Worm (Caenorhabditis elegans) whole organism, L4 larva: Measurements from ENCODE around the gene prcc-1.
"Not testable (repeated sequence)": the region's sequence is repeated elsewhere in the genome, so short reads cannot be mapped to it uniquely, and the experiment has no call there.

Experiments used
- D1046.2 ChIP-seq: fragments of 200-800 bp; sonication (Bioruptor generic); IDR thresholded peaks from 2 replicates; pipeline ENCODE4 v1.3.6; 2022; ENCODE audit warnings: missing genetic modification characterization, missing compliant biosample characterization
- F26F4.8 ChIP-seq: fragments of 200-800 bp; sonication (Bioruptor generic); conservative IDR thresholded peaks from 2 replicates; pipeline ENCODE4 v1.3.6; 2022; ENCODE audit warnings: missing genetic modification characterization, missing compliant biosample characterization
- F44E2.7 ChIP-seq: fragments of 200-800 bp; sonication (Bioruptor generic); IDR thresholded peaks from 2 replicates; pipeline ENCODE4 v2.1.2; 2022; ENCODE audit warnings: missing genetic modification characterization, missing compliant biosample characterization
- T26A8.4 ChIP-seq: fragments of 200-800 bp; sonication (Bioruptor generic); IDR thresholded peaks from 2 replicates; pipeline ENCODE4 v1.3.6; 2022; ENCODE audit warnings: missing genetic modification characterization, missing compliant biosample characterization
- Y105C5A.15 ChIP-seq: fragments of 200-800 bp; sonication (Bioruptor generic); IDR thresholded peaks from 2 replicates; pipeline ENCODE4 v1.3.6; 2022; ENCODE audit warnings: missing genetic modification characterization, missing compliant biosample characterization
- Y48G9A.11 ChIP-seq: fragments of 200-800 bp; sonication (Bioruptor generic); IDR thresholded peaks from 2 replicates; pipeline ENCODE4 v1.3.6; 2022; ENCODE audit warnings: missing genetic modification reagents, missing genetic modification characterization, missing compliant biosample characterization
- Y75B8A.6 ChIP-seq: fragments of 200-800 bp; sonication (Bioruptor generic); IDR thresholded peaks from 2 replicates; pipeline ENCODE4 v1.3.6; 2022; ENCODE audit warnings: missing genetic modification reagents, missing genetic modification characterization, missing compliant biosample characterization
- ZK337.2 ChIP-seq: fragments of 200-800 bp; sonication (Bioruptor generic); IDR thresholded peaks from 2 replicates; pipeline ENCODE4 v1.3.6; 2022; ENCODE audit warnings: missing genetic modification reagents, missing genetic modification characterization, missing compliant biosample characterization
- ZK546.5 ChIP-seq, 2 experiments: sonication (generic microtip); optimal IDR thresholded peaks; 2 replicates each; lab custom pipeline; 2017; ENCODE audit warnings: missing biosample characterization in 2 of 2, missing genetic modification characterization in 2 of 2
- aly-2 ChIP-seq: sonication (generic microtip); optimal IDR thresholded peaks from 2 replicates; lab custom pipeline; 2018; ENCODE audit warnings: missing biosample characterization, missing genetic modification characterization
- ama-1 ChIP-seq: fragments of 150-350 bp; optimal IDR thresholded peaks from 2 replicates; lab custom pipeline; 2014; ENCODE audit warnings: inconsistent platforms, mixed read lengths
- arid-1 ChIP-seq: fragments of 200-800 bp; sonication (Bioruptor generic); conservative IDR thresholded peaks from 2 replicates; pipeline ENCODE4 v1.3.6; 2022; ENCODE audit warnings: missing genetic modification reagents, missing genetic modification characterization, missing compliant biosample characterization
- ceh-32 ChIP-seq: sonication (generic microtip); optimal IDR thresholded peaks from 2 replicates; lab custom pipeline; 2016; ENCODE audit warnings: mild to moderate bottlenecking, missing genetic modification characterization, missing compliant biosample characterization; ENCODE audit not compliant: poor library complexity
- ceh-44 ChIP-seq: fragments of 200-800 bp; sonication (Bioruptor generic); IDR thresholded peaks from 2 replicates; pipeline ENCODE4 v1.3.6; 2022; ENCODE audit warnings: missing genetic modification reagents, missing genetic modification characterization, missing compliant biosample characterization
- ctbp-1 ChIP-seq: fragments of 200-800 bp; sonication (Bioruptor generic); IDR thresholded peaks from 2 replicates; pipeline ENCODE4 v1.3.6; 2022; ENCODE audit warnings: missing genetic modification reagents, missing genetic modification characterization, missing compliant biosample characterization
- daf-8 ChIP-seq: fragments of 200-800 bp; sonication (Bioruptor generic); IDR thresholded peaks from 2 replicates; pipeline ENCODE4 v1.3.6; 2022; ENCODE audit warnings: missing genetic modification characterization, missing compliant biosample characterization
- dmd-6 ChIP-seq: fragments of 200-800 bp; sonication (Bioruptor generic); IDR thresholded peaks from 2 replicates; pipeline ENCODE4 v1.3.6; 2022; ENCODE audit warnings: missing genetic modification reagents, missing genetic modification characterization, missing compliant biosample characterization
- dmd-8 ChIP-seq: fragments of 200-800 bp; sonication (Bioruptor generic); IDR thresholded peaks from 2 replicates; pipeline ENCODE4 v1.3.6; 2022; ENCODE audit warnings: missing genetic modification characterization, missing compliant biosample characterization
- egl-27 ChIP-seq: sonication (generic microtip); optimal IDR thresholded peaks from 3 replicates; lab custom pipeline; 2017; ENCODE audit warnings: missing biosample characterization, missing genetic modification reagents, missing genetic modification characterization
- egl-43 ChIP-seq: fragments of 200-800 bp; sonication (Bioruptor generic); IDR thresholded peaks from 2 replicates; pipeline ENCODE4 v1.3.6; 2022; ENCODE audit warnings: missing genetic modification reagents, missing genetic modification characterization, missing compliant biosample characterization
- hmg-1.1 ChIP-seq: fragments of 200-800 bp; sonication (Bioruptor generic); IDR thresholded peaks from 2 replicates; pipeline ENCODE4 v1.3.6; 2022; ENCODE audit warnings: missing genetic modification reagents, missing genetic modification characterization, missing compliant biosample characterization
- lim-7 ChIP-seq: fragments of 200-800 bp; sonication (Bioruptor generic); IDR thresholded peaks from 2 replicates; pipeline ENCODE4 v1.3.6; 2022; ENCODE audit warnings: missing genetic modification characterization, missing compliant biosample characterization
- lin-1 ChIP-seq: fragments of 200-800 bp; sonication (Bioruptor generic); IDR thresholded peaks from 2 replicates; pipeline ENCODE4 v1.3.6; 2022; ENCODE audit warnings: missing genetic modification reagents, missing genetic modification characterization, missing compliant biosample characterization
- lin-38 ChIP-seq: fragments of 200-800 bp; sonication (Bioruptor generic); IDR thresholded peaks from 2 replicates; pipeline ENCODE4 v1.3.6; 2022; ENCODE audit warnings: missing genetic modification reagents, missing genetic modification characterization, missing compliant biosample characterization
- madf-5 ChIP-seq, 2 experiments: fragments of 200-800 bp; sonication (Bioruptor generic); IDR thresholded peaks; 2 replicates each; pipeline ENCODE4 v1.3.6; 2022; ENCODE audit warnings: missing compliant biosample characterization in 2 of 2, missing genetic modification characterization in 2 of 2
- madf-9 ChIP-seq: fragments of 200-800 bp; sonication (Bioruptor generic); conservative IDR thresholded peaks from 2 replicates; pipeline ENCODE4 v1.3.6; 2022; ENCODE audit warnings: missing genetic modification reagents, missing genetic modification characterization, missing compliant biosample characterization
- mdt-29 ChIP-seq: fragments of 200-800 bp; sonication (Bioruptor generic); IDR thresholded peaks from 2 replicates; pipeline ENCODE4 v1.3.6; 2022; ENCODE audit warnings: missing genetic modification reagents, missing genetic modification characterization, missing compliant biosample characterization
- mes-2 ChIP-seq: sonication (generic microtip); optimal IDR thresholded peaks from 2 replicates; lab custom pipeline; 2016; ENCODE audit warnings: missing genotype, mild to moderate bottlenecking, missing genetic modification characterization, missing compliant biosample characterization; ENCODE audit not compliant: poor library complexity, severe bottlenecking
- nhr-102 ChIP-seq: sonication (generic microtip); optimal IDR thresholded peaks from 2 replicates; lab custom pipeline; 2016; ENCODE audit warnings: mild to moderate bottlenecking, missing genetic modification characterization, moderate library complexity, missing compliant biosample characterization
- nhr-77 ChIP-seq: fragments of 150-350 bp; optimal IDR thresholded peaks from 2 replicates; lab custom pipeline; 2014; ENCODE audit warnings: missing biosample characterization, missing genetic modification characterization
- pha-4 ChIP-seq, 2 experiments: fragments of 150-350 bp in 1 of 2; fragments of 200-800 bp in 1 of 2; sonication (Bioruptor generic) in 1 of 2; IDR thresholded peaks in 1 of 2; optimal IDR thresholded peaks in 1 of 2; 2 replicates each; pipeline versions ENCODE4 v1.3.6 to Lab custom; 2014 to 2022; ENCODE audit warnings: missing genetic modification characterization in 2 of 2, missing genetic modification reagents in 2 of 2, missing biosample characterization in 1 of 2, missing compliant biosample characterization in 1 of 2
- php-3 ChIP-seq: fragments of 200-800 bp; sonication (Bioruptor generic); IDR thresholded peaks from 2 replicates; pipeline ENCODE4 v1.3.6; 2022; ENCODE audit warnings: missing genetic modification reagents, missing genetic modification characterization, missing compliant biosample characterization
- pqm-1 ChIP-seq: sonication (generic microtip); optimal IDR thresholded peaks from 2 replicates; lab custom pipeline; 2017; ENCODE audit warnings: missing biosample characterization, missing genetic modification characterization
- saeg-2 ChIP-seq: fragments of 200-800 bp; sonication (Bioruptor generic); IDR thresholded peaks from 2 replicates; pipeline ENCODE4 v1.3.6; 2022; ENCODE audit warnings: missing genetic modification reagents, missing genetic modification characterization, missing compliant biosample characterization
- snpc-1.2 ChIP-seq: fragments of 200-800 bp; sonication (Bioruptor generic); IDR thresholded peaks from 2 replicates; pipeline ENCODE4 v1.3.6; 2022; ENCODE audit warnings: missing genetic modification reagents, missing genetic modification characterization, missing compliant biosample characterization
- spr-1 ChIP-seq: sonication (generic microtip); optimal IDR thresholded peaks from 2 replicates; lab custom pipeline; 2016; ENCODE audit warnings: mild to moderate bottlenecking, missing genetic modification characterization, missing compliant biosample characterization
- tra-1 ChIP-seq: fragments of 200-800 bp; sonication (Bioruptor generic); IDR thresholded peaks from 2 replicates; pipeline ENCODE4 v1.3.6; 2022; ENCODE audit warnings: missing genetic modification reagents, missing genetic modification characterization, missing compliant biosample characterization
- unc-39 ChIP-seq: sonication (generic microtip); optimal IDR thresholded peaks from 2 replicates; lab custom pipeline; 2017; ENCODE audit warnings: missing biosample characterization, missing genetic modification characterization
- vab-7 ChIP-seq: fragments of 200-800 bp; sonication (Bioruptor generic); IDR thresholded peaks from 2 replicates; pipeline ENCODE4 v1.3.6; 2022; ENCODE audit warnings: missing genetic modification reagents, missing genetic modification characterization, missing compliant biosample characterization
- zfp-3 ChIP-seq: fragments of 200-800 bp; sonication (Bioruptor generic); conservative IDR thresholded peaks from 2 replicates; pipeline ENCODE4 v1.3.6; 2022; ENCODE audit warnings: missing genetic modification reagents, missing genetic modification characterization, missing compliant biosample characterization

Gene prcc-1

ce11 chrIV:13093677-13094076 is at the start of gene prcc-1, which contains the start of gene C39E9.12 (continued):
- no peak for TF ChIP-seq egl-27 (tag; lab: Kevin White, UChicago)

ce11 chrIV:13142254-13142653 is 48.7 kb upstream of the prcc-1 start, which contains the start of gene spe-43:
spe-43 (minus strand) TSS chrIV:13142354.
- no peak for TF ChIP-seq ama-1 (lab: Kevin White, UChicago)
- no peak for TF ChIP-seq pqm-1 (tag; lab: Kevin White, UChicago)
- TF ChIP-seq egl-27 (tag; lab: Kevin White, UChicago), result no peak
- no peak for TF ChIP-seq ceh-32 (tag; lab: Kevin White, UChicago)
- TF ChIP-seq aly-2 (tag; lab: Kevin White, UChicago), result no peak
- TF ChIP-seq F26F4.8, result no peak
- TF ChIP-seq nhr-102 (tag; lab: Kevin White, UChicago), result no peak
- no peak for TF ChIP-seq pha-4 (GFP tag; IDR thresholded peaks at IDR 0.05; lab: Robert Waterston, UW)
- no peak for TF ChIP-seq pha-4 (tag; optimal IDR thresholded peaks at IDR 0.05; lab: Kevin White, UChicago)
- TF ChIP-seq nhr-77 (tag; lab: Kevin White, UChicago), result no peak
- no peak for TF ChIP-seq ctbp-1 (GFP tag; lab: Robert Waterston, UW)
- TF ChIP-seq F44E2.7 (GFP tag; lab: Robert Waterston, UW), result no peak
- TF ChIP-seq unc-39, result no peak
- TF ChIP-seq daf-8 (GFP tag; lab: Robert Waterston, UW), result no peak
- no peak for TF ChIP-seq spr-1 (tag; lab: Kevin White, UChicago)
- TF ChIP-seq lin-1 (GFP tag; lab: Robert Waterston, UW), result no peak
- TF ChIP-seq arid-1, result no peak
- TF ChIP-seq ZK546.5 (tag; optimal IDR thresholded peaks at IDR 0.05; lab: Kevin White, UChicago), result no peak
- TF ChIP-seq, all 104 proteins: peak for 0

ce11 chrIV:13140792-13141191 is 47.2 kb upstream of the prcc-1 start:
- TF ChIP-seq lim-7, result peak; percentile 92
- TF ChIP-seq hmg-1.1 (GFP tag; lab: Robert Waterston, UW), result peak; percentile 39; the same call in 1 of the 2 replicates
- TF ChIP-seq madf-9 (GFP tag; lab: Robert Waterston, UW), result peak; percentile 69
- TF ChIP-seq lin-38 (GFP tag; lab: Robert Waterston, UW), result peak; percentile 76
- TF ChIP-seq php-3, result 0 out of 2 replicates have a peak, but pooled peaks have one; percentile 9
- TF ChIP-seq ceh-44 (GFP tag; lab: Robert Waterston, UW), result 0 out of 2 replicates have a peak, but pooled peaks have one; percentile 58
- peak; percentile 87 for TF ChIP-seq egl-43 (GFP tag; lab: Robert Waterston, UW)
- TF ChIP-seq vab-7 (GFP tag; lab: Robert Waterston, UW), result peak; percentile 85
- TF ChIP-seq mes-2 (tag; lab: Kevin White, UChicago), result peak; percentile 18
- peak; percentile 56; the same call in 1 of the 2 replicates for TF ChIP-seq lin-1 (GFP tag; lab: Robert Waterston, UW)
- 0 out of 2 replicates have a peak, but pooled peaks have one; percentile 12 for TF ChIP-seq ZK337.2
- peak; percentile 76 to 82; a peak in 1 of 4 replicates for TF ChIP-seq madf-5 (GFP tag; IDR thresholded peaks at IDR 0.05; lab: Robert Waterston, UW)
- 0 out of 2 replicates have a peak, but pooled peaks have one; percentile 68 for TF ChIP-seq Y75B8A.6 (GFP tag; lab: Robert Waterston, UW)
- peak; percentile 91 for TF ChIP-seq F26F4.8
- TF ChIP-seq D1046.2, result peak; percentile 44; the same call in 1 of the 2 replicates
- TF ChIP-seq T26A8.4 (GFP tag; lab: Robert Waterston, UW), result peak; percentile 59
- TF ChIP-seq Y105C5A.15 (GFP tag; lab: Robert Waterston, UW), result peak; percentile 71; the same call in 1 of the 2 replicates
- TF ChIP-seq dmd-8, result peak; percentile 82
- peak; percentile 53; the same call in 1 of the 2 replicates for TF ChIP-seq ctbp-1 (GFP tag; lab: Robert Waterston, UW)
- TF ChIP-seq arid-1, result peak; percentile 88
- peak; percentile 87 for TF ChIP-seq snpc-1.2 (GFP tag; lab: Robert Waterston, UW)
- peak; percentile 64 for TF ChIP-seq Y48G9A.11 (GFP tag; lab: Robert Waterston, UW)
- TF ChIP-seq F44E2.7 (GFP tag; lab: Robert Waterston, UW), result peak; percentile 81; the same call in 1 of the 2 replicates
- 0 out of 2 replicates have a peak, but pooled peaks have one; percentile 41 for TF ChIP-seq saeg-2 (GFP tag; lab: Robert Waterston, UW)
- TF ChIP-seq pha-4 (GFP tag; IDR thresholded peaks at IDR 0.05; lab: Robert Waterston, UW), result peak; percentile 76
- not testable (repeated sequence) for TF ChIP-seq pha-4 (tag; optimal IDR thresholded peaks at IDR 0.05; lab: Kevin White, UChicago)
- TF ChIP-seq dmd-6 (GFP tag; lab: Robert Waterston, UW), result 0 out of 2 replicates have a peak, but pooled peaks have one; percentile 10
- peak; percentile 63; the same call in 1 of the 2 replicates for TF ChIP-seq mdt-29
- TF ChIP-seq zfp-3 (GFP tag; lab: Robert Waterston, UW), result peak; percentile 27; the same call in 1 of the 2 replicates
- TF ChIP-seq tra-1, result peak; percentile 47; the same call in 1 of the 2 replicates
- TF ChIP-seq, all 104 proteins: peak for 29; not testable (repeated sequence) for 75
